Worm (Caenorhabditis elegans): Measurements from ENCODE around the gene prp-8.

DNA sequence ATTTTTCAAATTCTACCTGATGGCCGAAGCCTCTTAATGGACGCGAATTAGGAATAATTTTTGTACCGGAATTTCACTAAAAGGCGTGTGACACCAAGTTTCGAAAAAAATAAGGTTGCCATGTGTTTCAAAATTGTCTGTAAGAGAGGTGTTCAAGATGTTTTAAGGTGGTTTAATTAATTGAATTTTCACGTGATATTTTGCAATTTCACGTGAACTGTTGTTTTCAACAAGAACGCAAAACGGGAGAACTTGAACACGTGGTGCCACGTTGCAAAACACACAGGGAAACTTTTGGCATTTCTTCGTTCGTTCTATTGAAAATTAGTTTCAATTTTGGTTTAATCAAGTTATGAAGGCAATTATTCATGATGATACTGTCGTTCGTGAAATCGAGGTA, 17.4 kb downstream of the prp-8 start, which contains the start of gene spc-2:
- TF ChIP-seq lin-35 (GFP tag; optimal IDR thresholded peaks at IDR 0.05) (no peak), snpc-4 (GFP tag; optimal IDR thresholded peaks at IDR 0.05) (no peak), snpc-4 (tag; optimal IDR thresholded peaks at IDR 0.05) (no peak), efl-1 (GFP tag; optimal IDR thresholded peaks at IDR 0.05) (no peak), hmg-20 (GFP tag; IDR thresholded peaks at IDR 0.05) (no peak), cebp-1 (GFP tag; IDR thresholded peaks at IDR 0.05) (no peak), cebp-1 (tag; optimal IDR thresholded peaks at IDR 0.05) (no peak), nhr-90 (tag; optimal IDR thresholded peaks at IDR 0.05) (no peak), unc-62 (GFP tag; optimal IDR thresholded peaks at IDR 0.05) (no peak), F49E8.2 (tag; optimal IDR thresholded peaks at IDR 0.05; ENCODE audit: insufficient read depth) (no peak), xnd-1 (tag; optimal IDR thresholded peaks at IDR 0.05) (no peak), snpc-3.4 (tag; optimal IDR thresholded peaks at IDR 0.05) (no peak), dpl-1 (GFP tag; optimal IDR thresholded peaks at IDR 0.05) (no peak), C06A6.2 (GFP tag; conservative IDR thresholded peaks at IDR 0.05) (no peak)

Measured in whole organism, young adult.